Worm (Caenorhabditis elegans) whole organism, mixed stage, embryonic: Measurements from ENCODE around the gene T24A6.7.

Experiments used
- ceh-39 ChIP-seq: fragments of 150-350 bp; optimal IDR thresholded peaks from 2 replicates; lab custom pipeline; 2014; ENCODE audit warnings: missing biosample characterization, missing genetic modification characterization
- cnd-1 ChIP-seq: fragments of 200-800 bp; sonication (Bioruptor generic); optimal IDR thresholded peaks from 2 replicates; lab custom pipeline; 2018; ENCODE audit warnings: mild to moderate bottlenecking, missing genetic modification characterization, missing compliant biosample characterization
- lin-13 ChIP-seq: fragments of 150-350 bp; optimal IDR thresholded peaks from 2 replicates; lab custom pipeline; 2014; ENCODE audit warnings: missing biosample characterization, missing genetic modification characterization
- pha-4 ChIP-seq: fragments of 150-350 bp; optimal IDR thresholded peaks from 2 replicates; lab custom pipeline; 2018; ENCODE audit warnings: missing biosample characterization, missing genetic modification reagents, missing genetic modification characterization
- snpc-4 ChIP-seq: fragments of 150-350 bp; optimal IDR thresholded peaks from 2 replicates; lab custom pipeline; 2014; ENCODE audit warnings: missing biosample characterization, missing genetic modification characterization
- unc-39 ChIP-seq: fragments of 150-350 bp; optimal IDR thresholded peaks from 2 replicates; lab custom pipeline; 2014; ENCODE audit warnings: missing biosample characterization, missing genetic modification characterization
- unc-62 ChIP-seq: fragments of 150-350 bp; optimal IDR thresholded peaks from 2 replicates; lab custom pipeline; 2014; ENCODE audit warnings: missing biosample characterization, missing genetic modification reagents, missing genetic modification characterization

DNA sequence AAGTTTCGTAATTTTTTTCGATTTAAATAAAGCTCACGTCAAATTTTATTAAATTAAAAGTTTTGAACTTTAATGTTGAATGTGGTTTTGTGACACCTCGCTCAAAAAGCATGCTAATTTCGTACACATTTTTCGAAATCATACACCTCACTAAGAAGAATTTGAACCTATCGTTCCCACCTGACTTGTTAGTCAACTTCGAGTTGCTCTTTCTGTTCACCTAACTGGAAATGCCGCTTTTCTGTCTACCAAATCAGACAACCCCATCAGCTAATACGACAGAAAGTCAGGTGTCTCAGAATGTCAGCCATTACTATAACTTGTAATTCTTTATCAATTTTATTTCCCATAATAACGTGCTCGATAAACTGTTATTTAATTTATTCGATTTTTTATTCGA, 5.3 kb downstream of the T24A6.7 start, which contains the start of gene srbc-66:
- TF ChIP-seq unc-62 (GFP tag; lab: Kevin White, UChicago) (no peak), pha-4 (tag; lab: Kevin White, UChicago) (no peak), cnd-1 (tag; lab: Kevin White, UChicago) (no peak), snpc-4 (tag; lab: Kevin White, UChicago) (no peak), lin-13 (tag; lab: Kevin White, UChicago) (no peak), ceh-39 (tag; lab: Kevin White, UChicago) (no peak), unc-39 (tag; lab: Kevin White, UChicago) (no peak)
